Worm (Caenorhabditis elegans) whole organism, early embryonic: Measurements from ENCODE around the gene E01G4.5.

Source experiments
- F13C5.2 ChIP-seq: sonication (generic microtip); optimal IDR thresholded peaks from 2 replicates; lab custom pipeline; 2017; ENCODE audit warnings: mild to moderate bottlenecking, missing genetic modification characterization, inconsistent platforms, missing compliant biosample characterization
- aly-1 ChIP-seq: sonication (generic microtip); optimal IDR thresholded peaks from 2 replicates; lab custom pipeline; 2016; ENCODE audit warnings: missing genetic modification characterization, missing compliant biosample characterization
- ama-1 ChIP-seq: fragments of 150-350 bp; optimal IDR thresholded peaks from 2 replicates; lab custom pipeline; 2014
- ceh-13 ChIP-seq: fragments of 200-800 bp; sonication (Bioruptor generic); optimal IDR thresholded peaks from 2 replicates; lab custom pipeline; 2018; ENCODE audit warnings: mild to moderate bottlenecking, missing genetic modification characterization, missing compliant biosample characterization
- ceh-36 ChIP-seq: sonication (generic microtip); optimal IDR thresholded peaks from 2 replicates; lab custom pipeline; 2016; ENCODE audit warnings: missing genetic modification characterization, inconsistent platforms, missing compliant biosample characterization
- ets-7 ChIP-seq: sonication (generic microtip); optimal IDR thresholded peaks from 2 replicates; lab custom pipeline; 2016; ENCODE audit warnings: missing genotype, missing genetic modification characterization, missing compliant biosample characterization
- flt-1 ChIP-seq: fragments of 200-800 bp; sonication (Bioruptor generic); IDR thresholded peaks from 2 replicates; pipeline ENCODE4 v1.3.6; 2022; ENCODE audit warnings: missing genetic modification characterization, missing compliant biosample characterization
- hmbx-1 ChIP-seq: sonication (generic microtip); optimal IDR thresholded peaks from 2 replicates; lab custom pipeline; 2016; ENCODE audit warnings: mild to moderate bottlenecking, missing genetic modification characterization, missing compliant biosample characterization
- hnd-1 ChIP-seq: sonication (generic microtip); optimal IDR thresholded peaks from 2 replicates; lab custom pipeline; 2016; ENCODE audit warnings: missing genetic modification characterization, missing compliant biosample characterization
- scrt-1 ChIP-seq: fragments of 200-800 bp; sonication (Bioruptor generic); IDR thresholded peaks from 2 replicates; pipeline ENCODE4 v1.3.6; 2022; ENCODE audit warnings: missing genetic modification characterization, missing compliant biosample characterization
- tbx-37 ChIP-seq: fragments of 200-800 bp; sonication (Bioruptor generic); conservative IDR thresholded peaks from 2 replicates; pipeline ENCODE4 v1.3.6; 2022; ENCODE audit warnings: missing genetic modification reagents, missing genetic modification characterization, missing compliant biosample characterization

DNA sequence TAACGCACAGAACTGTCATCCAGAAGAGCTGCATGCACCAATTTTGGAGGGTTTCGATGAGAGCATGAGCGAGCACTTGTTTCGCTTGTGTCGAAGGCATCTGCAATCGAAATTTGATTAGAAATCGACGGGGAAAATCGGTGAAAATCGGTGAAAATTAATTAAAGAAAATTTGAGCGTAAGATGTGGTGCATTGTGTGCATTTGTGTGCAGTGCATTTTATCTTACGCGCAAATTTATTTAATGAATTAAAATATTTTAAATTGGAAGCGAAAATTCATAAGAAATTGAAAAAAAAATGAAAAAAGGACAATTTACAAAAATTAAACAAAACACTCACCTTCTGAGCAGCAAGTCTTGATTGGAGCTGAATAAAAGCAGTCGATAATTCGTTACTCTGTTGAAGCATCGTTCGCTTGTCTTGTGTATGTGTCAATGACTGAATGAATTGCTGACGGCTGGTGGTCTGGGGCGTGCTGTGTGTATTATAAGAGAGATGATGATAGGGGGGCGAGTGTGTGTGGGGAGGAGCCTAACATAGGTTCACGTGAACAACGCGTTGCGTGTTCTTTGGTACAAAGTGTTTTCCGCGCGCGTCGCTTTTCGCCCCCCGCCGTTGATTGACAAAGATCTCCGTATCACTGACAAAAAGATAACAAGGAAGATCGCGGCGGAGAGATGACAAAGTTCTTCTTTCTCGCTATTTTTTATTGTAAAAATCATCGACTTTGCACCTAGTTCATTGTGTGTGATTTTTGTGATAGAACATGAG, 10.4 kb upstream of the E01G4.5 start:
- TF ChIP-seq aly-1 (tag; lab: Kevin White, UChicago) (no peak), scrt-1 (GFP tag; lab: Robert Waterston, UW) (no peak), ceh-13 (GFP tag; lab: Kevin White, UChicago) (no peak), ama-1 (lab: Kevin White, UChicago) (no peak), hnd-1 (tag; lab: Kevin White, UChicago) (no peak), ceh-36 (tag; lab: Kevin White, UChicago) (no peak), F13C5.2 (tag; lab: Kevin White, UChicago) (no peak), flt-1 (GFP tag; lab: Robert Waterston, UW) (no peak), hmbx-1 (tag; lab: Kevin White, UChicago) (no peak), tbx-37 (GFP tag; lab: Robert Waterston, UW) (no peak), ets-7 (peak; percentile 10)
